Worm (Caenorhabditis elegans) whole organism, L4/young adult: ENCODE data around the gene ZK470.1.
A peak's percentile ranks its signal among the peaks of the same experiment; 100 is the strongest.
"Not testable (repeated sequence)": the region's sequence is repeated elsewhere in the genome, so short reads cannot be mapped to it uniquely, and the experiment has no call there.

ENCODE experiments used
- W03F9.2 ChIP-seq: fragments of 150-350 bp; optimal IDR thresholded peaks from 2 replicates; lab custom pipeline; 2014; ENCODE audit warnings: missing biosample characterization, missing genetic modification characterization
- dao-5 ChIP-seq: sonication (generic microtip); optimal IDR thresholded peaks from 2 replicates; lab custom pipeline; 2016; ENCODE audit warnings: missing genotype, missing genetic modification characterization, moderate library complexity, missing compliant biosample characterization
- him-1 ChIP-seq: sonication (generic microtip); optimal IDR thresholded peaks from 2 replicates; lab custom pipeline; 2016; ENCODE audit warnings: missing genotype, missing genetic modification reagents, missing genetic modification characterization, missing compliant biosample characterization

The ZK470.1 gene

ce11 chrX:4196431-4196830 is 32.9 kb downstream of the ZK470.1 start, which contains the start of gene F20B6.4:
TSS of gene F20B6.4 (minus strand) at chrX:4196531.
- TF ChIP-seq dao-5 (tag; lab: Kevin White, UChicago) (no peak), W03F9.2 (tag; lab: Kevin White, UChicago) (no peak), him-1 (tag; lab: Kevin White, UChicago) (no peak)

- TF ChIP-seq him-1, W03F9.2, dao-5 (tag; lab: Kevin White, UChicago): not testable (repeated sequence)
Observed at ce11 chrX:4199829-4200228, 36.3 kb downstream of the ZK470.1 start, which contains the start of gene F20B6.5. TSS of gene F20B6.5 (minus strand) at chrX:4199929.

ce11 chrX:4202114-4202513 is 38.6 kb downstream of the ZK470.1 start, which contains the start of gene F20B6.6:
TSS of gene F20B6.6 (minus strand) at chrX:4202214.
- TF ChIP-seq W03F9.2, dao-5, him-1 (tag; lab: Kevin White, UChicago): not testable (repeated sequence)

- TF ChIP-seq him-1, W03F9.2, dao-5 (tag; lab: Kevin White, UChicago): not testable (repeated sequence)
Observed at ce11 chrX:4207385-4207784, 43.9 kb downstream of the ZK470.1 start, which contains the start of gene F20B6.9. TSS of gene F20B6.9 (minus strand) at chrX:4207485.

ce11 chrX:4208495-4208894 is 45.0 kb downstream of the ZK470.1 start:
- TF ChIP-seq dao-5 (tag; lab: Kevin White, UChicago) = no peak
- peak; percentile 23 for TF ChIP-seq W03F9.2 (tag; lab: Kevin White, UChicago)

ce11 chrX:4209131-4209530 is 45.6 kb downstream of the ZK470.1 start:
- TF ChIP-seq dao-5 (tag; lab: Kevin White, UChicago) = peak; percentile 90
- TF ChIP-seq him-1 (tag; lab: Kevin White, UChicago) = peak; percentile 100
- peak; percentile 98 for TF ChIP-seq W03F9.2 (tag; lab: Kevin White, UChicago)

- TF ChIP-seq dao-5 (tag; lab: Kevin White, UChicago) = no peak
- peak; percentile 1 for TF ChIP-seq him-1 (tag; lab: Kevin White, UChicago)
Observed at ce11 chrX:4214643-4215042, 51.2 kb downstream of the ZK470.1 start.

ce11 chrX:4215500-4216107 is 52.1 kb downstream of the ZK470.1 start:
- TF ChIP-seq him-1 (tag; lab: Kevin White, UChicago) (no peak), dao-5 (tag; lab: Kevin White, UChicago) (no peak), W03F9.2 (tag; lab: Kevin White, UChicago) (no peak)
